Fruit fly (Drosophila melanogaster) whole organism, adult: ENCODE results near the gene CG13875.

Source experiments
- CG11617 ChIP-seq: fragments of 200-800 bp; sonication (Bioruptor generic); optimal IDR thresholded peaks from 2 replicates; lab custom pipeline; 2017; ENCODE audit warnings: mild to moderate bottlenecking, missing biosample characterization, missing genetic modification reagents, missing genetic modification characterization
- CG12768 ChIP-seq: fragments of 200-800 bp; sonication (Bioruptor generic); optimal IDR thresholded peaks from 2 replicates; lab custom pipeline; 2017; ENCODE audit warnings: missing biosample characterization, missing genetic modification characterization, mild to moderate bottlenecking, moderate library complexity, missing genetic modification reagents
- CG14711 ChIP-seq: fragments of 200-800 bp; sonication (Bioruptor generic); optimal IDR thresholded peaks from 2 replicates; lab custom pipeline; 2018; ENCODE audit warnings: missing biosample characterization, mild to moderate bottlenecking, missing genetic modification characterization, moderate library complexity
- CG1620 ChIP-seq: fragments of 200-800 bp; sonication (Bioruptor generic); optimal IDR thresholded peaks from 2 replicates; lab custom pipeline; 2016; ENCODE audit warnings: missing biosample characterization, missing genetic modification characterization
- CG33017 ChIP-seq: fragments of 200-800 bp; sonication (Bioruptor generic); optimal IDR thresholded peaks from 2 replicates; lab custom pipeline; 2018; ENCODE audit warnings: missing biosample characterization, mild to moderate bottlenecking, missing genetic modification characterization, moderate library complexity
- CG5204 ChIP-seq: fragments of 200-800 bp; sonication (Bioruptor generic); optimal IDR thresholded peaks from 2 replicates; lab custom pipeline; 2016; ENCODE audit warnings: missing biosample characterization, missing genetic modification characterization
- CG7045 ChIP-seq: fragments of 200-800 bp; sonication (Bioruptor generic); optimal IDR thresholded peaks from 2 replicates; lab custom pipeline; 2017; ENCODE audit warnings: missing biosample characterization, mild to moderate bottlenecking, missing genetic modification characterization
- CG7101 ChIP-seq: fragments of 200-800 bp; sonication (Bioruptor generic); optimal IDR thresholded peaks from 2 replicates; lab custom pipeline; 2018; ENCODE audit warnings: missing biosample characterization, mild to moderate bottlenecking, missing genetic modification characterization, moderate library complexity
- Clk ChIP-seq: fragments of 200-800 bp; sonication (Bioruptor generic); optimal IDR thresholded peaks from 2 replicates; lab custom pipeline; 2017; ENCODE audit warnings: missing biosample characterization, missing genetic modification characterization
- Crg-1 ChIP-seq: fragments of 200-800 bp; sonication (Bioruptor generic); optimal IDR thresholded peaks from 2 replicates; lab custom pipeline; 2016; ENCODE audit warnings: missing biosample characterization, missing genetic modification characterization
- Hr96 ChIP-seq: fragments of 200-800 bp; sonication (Bioruptor generic); optimal IDR thresholded peaks from 2 replicates; lab custom pipeline; 2016; ENCODE audit warnings: missing biosample characterization, missing genetic modification characterization
- Mnt ChIP-seq: fragments of 200-800 bp; sonication (Bioruptor generic); optimal IDR thresholded peaks from 2 replicates; lab custom pipeline; 2016; ENCODE audit warnings: missing biosample characterization, mild to moderate bottlenecking, missing genetic modification characterization
- bab1 ChIP-seq: fragments of 200-800 bp; sonication (Bioruptor generic); optimal IDR thresholded peaks from 3 replicates; lab custom pipeline; 2019; ENCODE audit warnings: missing biosample characterization, mild to moderate bottlenecking, missing genetic modification characterization, moderate library complexity
- cic ChIP-seq: fragments of 200-800 bp; sonication (Bioruptor generic); optimal IDR thresholded peaks from 2 replicates; lab custom pipeline; 2017; ENCODE audit warnings: missing biosample characterization, mild to moderate bottlenecking, missing genetic modification characterization, moderate library complexity
- cnc ChIP-seq, 2 experiments: fragments of >200 bp; optimal IDR thresholded peaks; 2 replicates each; lab custom pipeline; 2017
- kay ChIP-seq: fragments of 200-800 bp; sonication (Bioruptor generic); peaks from one replicate; lab custom pipeline; 2016; ENCODE audit warnings: missing biosample characterization, missing genetic modification characterization, borderline replicate concordance
- ovo ChIP-seq: fragments of 200-800 bp; sonication (Bioruptor generic); optimal IDR thresholded peaks from 2 replicates; lab custom pipeline; 2016; ENCODE audit warnings: missing biosample characterization, missing genetic modification characterization
- pad ChIP-seq: fragments of 200-800 bp; sonication (Bioruptor generic); optimal IDR thresholded peaks from 3 replicates; lab custom pipeline; 2017; ENCODE audit warnings: missing biosample characterization, missing genetic modification characterization, mild to moderate bottlenecking, moderate library complexity, missing genetic modification reagents
- tj ChIP-seq: fragments of 200-800 bp; sonication (Bioruptor generic); optimal IDR thresholded peaks from 3 replicates; lab custom pipeline; 2017; ENCODE audit warnings: missing biosample characterization, mild to moderate bottlenecking, missing genetic modification characterization, moderate library complexity
- toe ChIP-seq: fragments of 200-800 bp; sonication (Bioruptor generic); optimal IDR thresholded peaks from 2 replicates; lab custom pipeline; 2016; ENCODE audit warnings: missing biosample characterization, missing genetic modification characterization

Gene CG13875

dm6 chr3L:133806-134325, 45.9 kb upstream of the CG13875 start:
- TF ChIP-seq kay (GFP tag; lab: Kevin White, UChicago) (peak; percentile 45), CG14711 (tag; lab: Kevin White, UChicago) (no peak), Mnt (GFP tag; lab: Kevin White, UChicago) (no peak), CG11617 (GFP tag; lab: Kevin White, UChicago) (no peak)

- TF ChIP-seq CG7101 (tag; lab: Kevin White, UChicago) (no peak), kay (GFP tag; lab: Kevin White, UChicago) (no peak), CG7045 (GFP tag; lab: Kevin White, UChicago) (no peak), cnc (optimal IDR thresholded peaks at IDR 0.05; lab: Kevin White, UChicago) (no peak), ovo (GFP tag; lab: Kevin White, UChicago) (no peak), CG33017 (tag; lab: Kevin White, UChicago) (no peak), toe (no peak), cic (GFP tag; lab: Kevin White, UChicago) (no peak), pad (GFP tag; lab: Kevin White, UChicago) (no peak), bab1 (GFP tag; lab: Kevin White, UChicago) (no peak), Clk (GFP tag; lab: Kevin White, UChicago) (no peak), CG1620 (GFP tag; lab: Kevin White, UChicago) (no peak), CG11617 (GFP tag; lab: Kevin White, UChicago) (no peak)
These were observed 44.9 kb upstream of the CG13875 start for dm6 chr3L:134868-135267.

dm6 chr3L:136591-137280, 43.0 kb upstream of the CG13875 start:
- TF ChIP-seq ovo (GFP tag; lab: Kevin White, UChicago) (peak; percentile 23), cic (GFP tag; lab: Kevin White, UChicago) (no peak), CG7101 (tag; lab: Kevin White, UChicago) (peak; percentile 1), tj (GFP tag; lab: Kevin White, UChicago) (peak; percentile 81), Crg-1 (GFP tag; lab: Kevin White, UChicago) (peak; percentile 31), CG12768 (GFP tag; lab: Kevin White, UChicago) (peak; percentile 12), CG5204 (GFP tag; lab: Kevin White, UChicago) (no peak), cnc (optimal IDR thresholded peaks at IDR 0.05; lab: Kevin White, UChicago) (no peak), kay (GFP tag; lab: Kevin White, UChicago) (no peak)

dm6 chr3L:137596-138169, 42.0 kb upstream of the CG13875 start:
- TF ChIP-seq cnc (optimal IDR thresholded peaks at IDR 0.05; lab: Kevin White, UChicago) (peak in 1 of 2 experiments; percentile 24), CG33017 (tag; lab: Kevin White, UChicago) (no peak), kay (GFP tag; lab: Kevin White, UChicago) (peak; percentile 29), toe (no peak), Crg-1 (GFP tag; lab: Kevin White, UChicago) (no peak), CG1620 (GFP tag; lab: Kevin White, UChicago) (no peak), CG11617 (GFP tag; lab: Kevin White, UChicago) (no peak), CG5204 (GFP tag; lab: Kevin White, UChicago) (no peak), Hr96 (no peak), tj (GFP tag; lab: Kevin White, UChicago) (peak; percentile 68), cic (GFP tag; lab: Kevin White, UChicago) (no peak)

- no peak for TF ChIP-seq Mnt (GFP tag; lab: Kevin White, UChicago)
- TF ChIP-seq toe: no peak
- peak; percentile 84 for TF ChIP-seq kay (GFP tag; lab: Kevin White, UChicago)
- peak; percentile 39 for TF ChIP-seq tj (GFP tag; lab: Kevin White, UChicago)
- TF ChIP-seq cic (GFP tag; lab: Kevin White, UChicago): no peak
- no peak for TF ChIP-seq Crg-1 (GFP tag; lab: Kevin White, UChicago)
- no peak for TF ChIP-seq CG12768 (GFP tag; lab: Kevin White, UChicago)
- no peak for TF ChIP-seq CG7101 (tag; lab: Kevin White, UChicago)
- TF ChIP-seq CG1620 (GFP tag; lab: Kevin White, UChicago): no peak
- TF ChIP-seq CG14711 (tag; lab: Kevin White, UChicago): no peak
- no peak for TF ChIP-seq Hr96
- TF ChIP-seq cnc (optimal IDR thresholded peaks at IDR 0.05; lab: Kevin White, UChicago): no peak
- TF ChIP-seq CG33017 (tag; lab: Kevin White, UChicago): no peak
- TF ChIP-seq CG11617 (GFP tag; lab: Kevin White, UChicago): no peak
- no peak for TF ChIP-seq CG5204 (GFP tag; lab: Kevin White, UChicago)
- no peak for TF ChIP-seq ovo (GFP tag; lab: Kevin White, UChicago)
These were observed 39.9 kb upstream of the CG13875 start for dm6 chr3L:139574-140567.
